Worm (Caenorhabditis elegans): ENCODE measurements around the gene fbxa-89.

DNA sequence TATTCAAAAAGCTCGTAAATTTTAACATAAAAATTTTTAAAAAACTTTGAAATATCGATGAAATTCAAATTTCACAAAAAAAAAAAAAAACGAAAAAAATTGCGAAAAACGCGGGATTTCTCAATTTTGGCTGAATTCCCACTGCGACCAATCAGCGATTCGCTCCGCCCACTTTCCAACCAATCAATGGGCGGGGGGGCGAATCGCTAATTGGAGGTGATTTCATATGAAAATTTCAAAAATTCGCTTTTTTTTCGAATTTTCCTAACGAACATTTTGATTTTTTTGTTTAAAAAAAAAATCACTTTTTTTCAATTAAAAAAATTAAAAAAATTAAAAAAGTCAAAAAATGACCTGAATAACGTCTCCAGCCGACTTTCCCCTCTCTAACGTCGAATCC lies 34.4 kb downstream of the fbxa-89 start:
- no peak for TF ChIP-seq him-1 (tag; optimal IDR thresholded peaks at IDR 0.05)
- no peak for TF ChIP-seq dao-5 (tag; optimal IDR thresholded peaks at IDR 0.05)

Data from whole organism, L4/young adult.